Fruit fly (Drosophila melanogaster): ENCODE data around the gene wls.

DNA sequence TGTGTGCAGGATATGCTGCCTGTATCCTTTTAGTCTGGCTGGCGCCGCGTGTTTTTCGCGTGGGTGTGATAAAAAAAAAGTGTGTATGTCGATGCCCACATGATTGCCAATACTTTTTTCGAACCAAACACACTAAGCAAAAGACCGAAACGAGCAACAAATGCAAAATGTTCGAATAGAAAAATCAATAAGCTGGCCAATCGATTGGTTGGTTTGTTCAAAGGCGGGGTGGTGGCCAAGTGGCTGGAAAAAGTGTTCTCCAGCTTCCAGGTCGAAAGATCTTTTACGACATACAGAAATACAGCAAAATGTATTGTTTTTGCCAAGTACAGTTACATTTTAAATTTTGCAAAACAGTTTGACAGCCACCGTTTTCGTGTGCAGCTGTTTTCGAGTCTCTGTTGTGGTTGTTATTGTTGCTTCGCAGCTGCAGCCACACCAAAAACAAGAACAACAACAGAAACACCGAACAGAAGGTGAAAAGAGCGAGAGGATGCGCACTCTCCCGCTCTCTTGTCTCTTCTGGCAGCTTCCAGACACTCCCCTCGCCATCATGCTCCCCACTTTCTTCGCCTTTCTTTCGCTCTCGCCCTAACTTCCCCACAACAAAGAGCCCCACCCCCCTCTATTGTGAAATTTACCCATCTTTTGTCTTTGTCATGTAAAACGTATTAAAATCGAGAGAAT is 45.7 kb downstream of the wls start:
- TF ChIP-seq CTCF (optimal IDR thresholded peaks at IDR 0.05) (no peak), CG8478 (optimal IDR thresholded peaks at IDR 0.05) (no peak)
